Worm (Caenorhabditis elegans) whole organism, midembryonic: ENCODE measurements around the gene F56D1.1.

Experiments
- T22C8.4 ChIP-seq: fragments of 200-800 bp; sonication (Bioruptor generic); IDR thresholded peaks from 2 replicates; pipeline ENCODE4 v1.3.6; 2022; ENCODE audit warnings: missing genetic modification characterization, missing compliant biosample characterization
- cog-1 ChIP-seq: sonication (generic microtip); optimal IDR thresholded peaks from 2 replicates; lab custom pipeline; 2016; ENCODE audit warnings: missing genetic modification characterization, missing compliant biosample characterization
- flt-1 ChIP-seq: fragments of 200-800 bp; sonication (Bioruptor generic); IDR thresholded peaks from 2 replicates; pipeline ENCODE4 v1.3.6; 2022; ENCODE audit warnings: missing genetic modification characterization, missing compliant biosample characterization
- klf-2 ChIP-seq: fragments of 200-800 bp; sonication (Bioruptor generic); conservative IDR thresholded peaks from 2 replicates; pipeline ENCODE4 v1.3.6; 2022; ENCODE audit warnings: missing genetic modification reagents, missing genetic modification characterization, missing compliant biosample characterization
- tab-1 ChIP-seq: fragments of 200-800 bp; sonication (Bioruptor generic); IDR thresholded peaks from 2 replicates; pipeline ENCODE4 v1.3.6; 2022; ENCODE audit warnings: missing genetic modification characterization, missing compliant biosample characterization
- ztf-23 ChIP-seq: fragments of 200-800 bp; sonication (Bioruptor generic); IDR thresholded peaks from 2 replicates; pipeline ENCODE4 v1.3.6; 2022; ENCODE audit warnings: missing genetic modification reagents, missing genetic modification characterization, missing compliant biosample characterization

ce11 chrII:5500986-5501657 is 22.7 kb downstream of the F56D1.1 start, which contains the start of gene F12A10.8:
- TF ChIP-seq klf-2 (GFP tag; lab: Robert Waterston, UW) (no peak), tab-1 (GFP tag; lab: Robert Waterston, UW) (no peak), cog-1 (tag; lab: Kevin White, UChicago) (no peak), ztf-23 (GFP tag; lab: Robert Waterston, UW) (no peak), flt-1 (GFP tag; lab: Robert Waterston, UW) (no peak), T22C8.4 (GFP tag; lab: Robert Waterston, UW) (no peak)
